Comparison of ENCODE assay signal across 2 worm cellular contexts in the genomic region with DNA sequence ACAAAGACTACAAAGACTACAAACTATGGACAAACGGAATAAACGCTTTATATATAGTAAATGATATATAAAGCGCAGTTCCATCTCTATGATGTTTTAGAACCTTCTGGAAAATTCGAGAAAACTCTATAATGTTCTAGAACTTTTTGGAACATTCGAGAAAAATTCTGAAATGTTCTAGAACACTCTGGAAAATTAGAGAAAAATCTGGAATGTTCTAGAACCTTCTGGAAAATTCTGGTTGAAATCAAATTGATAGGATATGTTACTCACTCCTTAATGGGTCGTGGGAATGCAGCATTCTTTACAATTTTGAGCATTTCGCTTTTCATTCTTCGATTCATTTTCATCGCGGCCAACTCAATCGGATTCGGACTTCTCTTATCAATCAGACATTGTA.
TF ChIP-seq lines count a peak whose summit lies in the region.

No protein-coding gene starts in this region.

TF ChIP-seq in whole organism, L4 larva, 104 proteins besides CTCF, POLR2A, EP300 and RAD21:
- TF ChIP-seq mdt-29 (GFP tag; IDR thresholded peaks at IDR 0.05; lab: Robert Waterston, UW) = peak; percentile 68
- no peak for TF ChIP-seq dmd-8 (GFP tag; IDR thresholded peaks at IDR 0.05; lab: Robert Waterston, UW)

TF ChIP-seq in whole organism, young adult, 124 proteins besides CTCF, POLR2A, EP300 and RAD21:
- TF ChIP-seq egrh-3 (GFP tag; IDR thresholded peaks at IDR 0.05; lab: Robert Waterston, UW) = no peak
- TF ChIP-seq ztf-25 (GFP tag; IDR thresholded peaks at IDR 0.05; lab: Robert Waterston, UW) = no peak
- TF ChIP-seq hsf-1 (GFP tag; IDR thresholded peaks at IDR 0.05; lab: Robert Waterston, UW) = peak; percentile 92
- peak; percentile 35 for TF ChIP-seq rpc-1 (optimal IDR thresholded peaks at IDR 0.05; lab: Kevin White, UChicago)
- no peak for TF ChIP-seq rpc-1 (tag; optimal IDR thresholded peaks at IDR 0.05; lab: Kevin White, UChicago)
- no peak for TF ChIP-seq B0261.1 (tag; optimal IDR thresholded peaks at IDR 0.05; lab: Kevin White, UChicago)
- TF ChIP-seq attf-5 (GFP tag; optimal IDR thresholded peaks at IDR 0.05; lab: Kevin White, UChicago) = no peak
- no peak for TF ChIP-seq lir-1 (GFP tag; conservative IDR thresholded peaks at IDR 0.05; lab: Robert Waterston, UW)
- TF ChIP-seq attf-3 (GFP tag; conservative IDR thresholded peaks at IDR 0.05; lab: Robert Waterston, UW) = no peak
TF ChIP-seq in whole organism, young adult: peak in this region for 2.
